Fruit fly (Drosophila melanogaster): ENCODE data around the gene Lgr4.

Gene Lgr4

DNA sequence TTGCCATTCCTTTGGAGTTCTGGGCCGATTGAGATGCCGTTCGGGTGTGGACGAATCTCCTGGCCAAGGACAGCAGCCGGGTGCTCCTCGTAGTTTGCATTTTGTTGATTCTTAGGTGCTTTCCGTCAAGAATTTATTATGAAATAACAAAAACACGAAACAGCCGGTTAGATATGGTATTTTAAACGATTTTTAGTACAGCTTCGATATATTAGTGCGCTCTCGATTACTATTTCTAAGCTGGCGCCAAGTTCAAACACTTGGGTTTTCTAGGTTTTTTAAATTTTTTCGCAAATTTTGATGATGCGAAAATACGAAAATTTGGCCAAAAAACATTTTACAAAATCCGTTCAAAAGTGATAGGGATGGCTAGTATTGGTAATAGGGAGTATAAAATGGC, 5.3 kb upstream of the Lgr4 start, which contains the start of gene Coq5 (continued):
- peak; percentile 62 for TF ChIP-seq Dref (GFP tag; IDR thresholded peaks at IDR 0.05)
- TF ChIP-seq CG9797 (GFP tag; optimal IDR thresholded peaks at IDR 0.05), result no peak
- peak; percentile 43 for TF ChIP-seq CG2116 (GFP tag; optimal IDR thresholded peaks at IDR 0.05)
- peak; percentile 84 for TF ChIP-seq E2f2 (GFP tag; IDR thresholded peaks at IDR 0.05)
- no peak for TF ChIP-seq PHDP (tag; optimal IDR thresholded peaks at IDR 0.05)
- TF ChIP-seq BEAF-32 (GFP tag; optimal IDR thresholded peaks at IDR 0.05), result peak; percentile 52
- no peak for TF ChIP-seq ranshi (GFP tag; IDR thresholded peaks at IDR 0.05)
- no peak for TF ChIP-seq usp (GFP tag; optimal IDR thresholded peaks at IDR 0.05)
- peak; percentile 54; the same call in 2 of the 3 replicates for TF ChIP-seq HLH4C (GFP tag; IDR thresholded peaks at IDR 0.05; ENCODE audit: partially characterized antibody)
- peak; percentile 59 for TF ChIP-seq unc-4 (GFP tag; IDR thresholded peaks at IDR 0.05; ENCODE audit: partially characterized antibody)
- no peak for TF ChIP-seq HLHmδ (GFP tag; optimal IDR thresholded peaks at IDR 0.05)
- peak; percentile 17 for TF ChIP-seq pzg (GFP tag; optimal IDR thresholded peaks at IDR 0.05)
- TF ChIP-seq bigmax (GFP tag; optimal IDR thresholded peaks at IDR 0.05), result no peak
- peak; percentile 47; the same call in 1 of the 2 replicates for TF ChIP-seq amos (GFP tag; IDR thresholded peaks at IDR 0.05; ENCODE audit: partially characterized antibody)
- TF ChIP-seq MESR4 (GFP tag; optimal IDR thresholded peaks at IDR 0.05), result peak; percentile 6
- TF ChIP-seq dmrt99B (tag; optimal IDR thresholded peaks at IDR 0.05), result no peak
- TF ChIP-seq CG4404 (GFP tag; IDR thresholded peaks at IDR 0.05), result no peak
- TF ChIP-seq Lim3 (GFP tag; IDR thresholded peaks at IDR 0.05), result no peak
- no peak for TF ChIP-seq kah (GFP tag; optimal IDR thresholded peaks at IDR 0.05)
- TF ChIP-seq CG13287 (GFP tag; IDR thresholded peaks at IDR 0.05; ENCODE audit: partially characterized antibody), result peak; percentile 71
- TF ChIP-seq Hr39 (optimal IDR thresholded peaks at IDR 0.05), result no peak
- TF ChIP-seq CG10274 (GFP tag; optimal IDR thresholded peaks at IDR 0.05), result no peak
- peak; percentile 66 for TF ChIP-seq CG34224 (GFP tag; IDR thresholded peaks at IDR 0.05; ENCODE audit: partially characterized antibody)
- TF ChIP-seq CG8281 (tag; optimal IDR thresholded peaks at IDR 0.05), result no peak
- peak in 1 of 2 experiments; percentile 61 for TF ChIP-seq Pdp1 (GFP tag; optimal IDR thresholded peaks at IDR 0.05)
- TF ChIP-seq CG6813 (GFP tag; optimal IDR thresholded peaks at IDR 0.05), result no peak
- TF ChIP-seq Dp (GFP tag; optimal IDR thresholded peaks at IDR 0.05), result peak; percentile 76
- no peak for TF ChIP-seq CG3838 (GFP tag; optimal IDR thresholded peaks at IDR 0.05)
- peak in 1 of 2 experiments; percentile 22 for TF ChIP-seq crp (GFP tag; optimal IDR thresholded peaks at IDR 0.05)
- no peak for TF ChIP-seq E2f1 (GFP tag; IDR thresholded peaks at IDR 0.05)
- peak; percentile 40 for TF ChIP-seq Bgb (GFP tag; IDR thresholded peaks at IDR 0.05; ENCODE audit: partially characterized antibody)
- no peak for TF ChIP-seq stc (GFP tag; IDR thresholded peaks at IDR 0.05)
- 0 out of 3 replicates have a peak, but pooled peaks have one; percentile 11 for TF ChIP-seq CG14860 (GFP tag; IDR thresholded peaks at IDR 0.05; ENCODE audit: partially characterized antibody)
- TF ChIP-seq Sry-δ (GFP tag; optimal IDR thresholded peaks at IDR 0.05), result peak; percentile 73
- TF ChIP-seq CG7839 (tag; optimal IDR thresholded peaks at IDR 0.05), result no peak
- 0 out of 2 replicates have a peak, but pooled peaks have one; percentile 36 for TF ChIP-seq hbn (GFP tag; IDR thresholded peaks at IDR 0.05; ENCODE audit: partially characterized antibody)
- TF ChIP-seq emc (GFP tag; optimal IDR thresholded peaks at IDR 0.05), result no peak
- no peak for TF ChIP-seq peb (GFP tag; IDR thresholded peaks at IDR 0.05)
- TF ChIP-seq Dll (GFP tag; IDR thresholded peaks at IDR 0.05; ENCODE audit: partially characterized antibody), result peak; percentile 66; the same call in 3 of the 4 replicates

DNA sequence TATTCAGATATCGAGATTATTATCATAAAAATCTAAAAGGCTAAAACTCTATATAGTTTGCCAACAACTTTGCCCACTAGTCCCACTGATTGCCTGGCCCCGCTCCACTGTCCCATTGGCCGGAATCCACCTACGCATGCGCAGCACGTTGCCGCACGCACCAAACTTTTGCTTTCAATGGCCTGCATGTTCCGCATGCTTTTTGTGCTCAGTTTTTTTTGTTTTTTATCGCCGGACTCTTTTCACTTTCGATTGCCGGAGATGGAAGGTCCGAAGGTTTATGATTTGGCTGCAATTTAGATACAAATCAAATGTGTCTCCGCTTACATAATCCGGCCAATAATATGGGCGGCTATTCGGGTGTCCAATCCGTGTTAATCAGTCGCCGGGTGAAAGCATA, 3.3 kb upstream of the Lgr4 start:
- TF ChIP-seq Pdp1 (GFP tag; optimal IDR thresholded peaks at IDR 0.05), result peak in 1 of 2 experiments; percentile 17
- TF ChIP-seq Med (GFP tag), result no peak
- no peak for TF ChIP-seq Aef1 (GFP tag; IDR thresholded peaks at IDR 0.05)
- TF ChIP-seq CG10462 (GFP tag; optimal IDR thresholded peaks at IDR 0.05), result no peak
- no peak for TF ChIP-seq tgo (GFP tag; IDR thresholded peaks at IDR 0.05)
- TF ChIP-seq zfh1 (GFP tag; IDR thresholded peaks at IDR 0.05), result 0 out of 3 replicates have a peak, but pooled peaks have one; percentile 30
- TF ChIP-seq bigmax (GFP tag; optimal IDR thresholded peaks at IDR 0.05), result no peak
- no peak for TF ChIP-seq ara (GFP tag; IDR thresholded peaks at IDR 0.05)
- TF ChIP-seq Hsf (GFP tag; optimal IDR thresholded peaks at IDR 0.05), result no peak
- peak; percentile 92 for TF ChIP-seq Blimp-1 (GFP tag; optimal IDR thresholded peaks at IDR 0.05)
- no peak for TF ChIP-seq CG8281 (tag; optimal IDR thresholded peaks at IDR 0.05)
- no peak for TF ChIP-seq stwl (tag; optimal IDR thresholded peaks at IDR 0.05)
- TF ChIP-seq sens (GFP tag), result peak; percentile 42

Data from whole organism, embryonic.